Fruit fly (Drosophila melanogaster): ENCODE measurements around the gene CG43732.

DNA sequence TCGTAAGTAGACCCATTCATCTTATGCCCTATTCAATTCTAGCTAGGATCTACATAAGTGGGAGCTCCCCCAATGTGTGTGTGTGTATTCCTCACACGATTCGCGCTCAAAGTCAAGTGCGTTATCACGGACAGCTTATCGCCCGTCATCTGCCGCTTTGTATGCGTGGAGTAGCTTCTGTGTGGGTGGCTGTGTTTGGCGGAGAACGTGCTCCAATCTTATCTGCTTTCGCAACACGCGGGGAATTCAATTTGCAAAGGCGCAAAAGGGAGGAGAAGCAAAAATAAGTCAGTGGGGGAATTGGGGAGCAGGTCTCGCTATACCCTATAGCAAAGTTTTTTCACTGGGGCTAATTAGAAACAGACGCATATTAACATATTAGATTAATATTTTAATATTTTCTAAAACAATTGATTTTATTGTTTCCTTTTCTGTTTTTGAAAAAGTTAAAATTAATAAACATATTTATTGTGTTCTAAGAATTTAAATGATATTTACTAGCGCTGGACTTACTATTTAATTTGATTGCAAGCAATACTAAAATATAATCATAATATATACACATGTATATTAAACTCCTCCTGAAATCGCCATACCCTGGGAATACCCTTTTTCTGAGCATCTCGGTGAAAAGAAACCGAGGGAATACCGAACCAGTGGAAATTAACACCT, 35.3 kb downstream of the CG43732 start:
- TF ChIP-seq Clk (GFP tag; optimal IDR thresholded peaks at IDR 0.05) (no peak), CG1620 (GFP tag; optimal IDR thresholded peaks at IDR 0.05) (no peak), pad (GFP tag; optimal IDR thresholded peaks at IDR 0.05) (peak; percentile 74), CG7045 (GFP tag; optimal IDR thresholded peaks at IDR 0.05) (peak; percentile 46), cic (GFP tag; optimal IDR thresholded peaks at IDR 0.05) (no peak), kay (GFP tag; ENCODE audit: borderline replicate concordance) (no peak), CG33017 (tag; optimal IDR thresholded peaks at IDR 0.05) (peak; percentile 66), CG7101 (tag; optimal IDR thresholded peaks at IDR 0.05) (peak; percentile 86), CG14711 (tag; optimal IDR thresholded peaks at IDR 0.05) (peak; percentile 82), CG12768 (GFP tag; optimal IDR thresholded peaks at IDR 0.05) (peak; percentile 57), Mnt (GFP tag; optimal IDR thresholded peaks at IDR 0.05) (peak; percentile 35), CG5204 (GFP tag; optimal IDR thresholded peaks at IDR 0.05) (peak; percentile 44)

All from whole organism, adult.